Worm (Caenorhabditis elegans): ENCODE results near the gene ZK686.2.

ce11 chrIII:7719364-7719936 lies 46.4 kb downstream of the ZK686.2 start, which contains the start of gene ncl-1:
- no peak for TF ChIP-seq nhr-10 (tag; optimal IDR thresholded peaks at IDR 0.05)
- TF ChIP-seq nhr-11 (tag; optimal IDR thresholded peaks at IDR 0.05) = no peak
